Worm (Caenorhabditis elegans) whole organism, late embryonic: Measurements from ENCODE around the gene clc-31.

Experiments used
- ceh-2 ChIP-seq: sonication (generic microtip); optimal IDR thresholded peaks from 2 replicates; lab custom pipeline; 2016; ENCODE audit warnings: missing genotype, missing genetic modification characterization, missing compliant biosample characterization
- ceh-22 ChIP-seq: sonication (generic microtip); optimal IDR thresholded peaks from 2 replicates; lab custom pipeline; 2017; ENCODE audit warnings: missing biosample characterization, missing genetic modification characterization
- ceh-31 ChIP-seq: sonication (generic microtip); optimal IDR thresholded peaks from 2 replicates; lab custom pipeline; 2016; ENCODE audit warnings: missing genetic modification characterization, missing compliant biosample characterization
- ceh-34 ChIP-seq: sonication (generic microtip); optimal IDR thresholded peaks from 2 replicates; lab custom pipeline; 2016; ENCODE audit warnings: mild to moderate bottlenecking, missing genetic modification characterization, missing compliant biosample characterization
- ceh-45 ChIP-seq: fragments of 200-800 bp; sonication (Bioruptor generic); IDR thresholded peaks from 2 replicates; pipeline ENCODE4 v1.3.6; 2022; ENCODE audit warnings: missing genetic modification reagents, missing genetic modification characterization, missing compliant biosample characterization
- ceh-9 ChIP-seq: sonication (generic microtip); optimal IDR thresholded peaks from 2 replicates; lab custom pipeline; 2016; ENCODE audit warnings: mild to moderate bottlenecking, missing genetic modification characterization, inconsistent platforms, missing compliant biosample characterization
- dve-1 ChIP-seq: sonication (generic microtip); optimal IDR thresholded peaks from 2 replicates; lab custom pipeline; 2017; ENCODE audit warnings: antibody characterized with exemption, mild to moderate bottlenecking, missing genetic modification characterization, missing compliant biosample characterization
- elt-2 ChIP-seq: sonication (generic microtip); optimal IDR thresholded peaks from 2 replicates; lab custom pipeline; 2016; ENCODE audit warnings: missing genetic modification reagents, missing genetic modification characterization, missing compliant biosample characterization
- eyg-1 ChIP-seq: sonication (generic microtip); optimal IDR thresholded peaks from 2 replicates; lab custom pipeline; 2016; ENCODE audit warnings: missing genotype, missing genetic modification characterization, missing compliant biosample characterization
- gmeb-2 ChIP-seq: sonication (generic microtip); optimal IDR thresholded peaks from 2 replicates; lab custom pipeline; 2016; ENCODE audit warnings: missing genetic modification characterization, inconsistent platforms, missing compliant biosample characterization
- hlh-13 ChIP-seq: fragments of 200-800 bp; sonication (Bioruptor generic); optimal IDR thresholded peaks from 2 replicates; lab custom pipeline; 2018; ENCODE audit warnings: mild to moderate bottlenecking, missing genetic modification characterization, missing compliant biosample characterization
- hlh-15 ChIP-seq: sonication (generic microtip); optimal IDR thresholded peaks from 2 replicates; lab custom pipeline; 2016; ENCODE audit warnings: missing genetic modification characterization, missing compliant biosample characterization
- hlh-30 ChIP-seq: sonication (generic microtip); optimal IDR thresholded peaks from 2 replicates; lab custom pipeline; 2017; ENCODE audit warnings: antibody characterized with exemption, missing genetic modification characterization, missing compliant biosample characterization; ENCODE audit not compliant: insufficient read depth
- hlh-6 ChIP-seq: sonication (generic microtip); optimal IDR thresholded peaks from 2 replicates; lab custom pipeline; 2016; ENCODE audit warnings: missing genotype, missing genetic modification characterization, missing compliant biosample characterization
- lin-11 ChIP-seq: fragments of 200-800 bp; sonication (Bioruptor generic); optimal IDR thresholded peaks from 2 replicates; lab custom pipeline; 2018; ENCODE audit warnings: mild to moderate bottlenecking, missing genetic modification characterization, missing compliant biosample characterization
- mec-3 ChIP-seq: sonication (generic microtip); optimal IDR thresholded peaks from 2 replicates; lab custom pipeline; 2016; ENCODE audit warnings: borderline replicate concordance, missing genetic modification characterization, missing compliant biosample characterization
- nfya-1 ChIP-seq: sonication (generic microtip); optimal IDR thresholded peaks from 2 replicates; lab custom pipeline; 2017; ENCODE audit warnings: missing genetic modification characterization, mild to moderate bottlenecking, missing compliant biosample characterization, antibody characterized with exemption, moderate library complexity
- nhr-232 ChIP-seq: sonication (generic microtip); optimal IDR thresholded peaks from 2 replicates; lab custom pipeline; 2016; ENCODE audit warnings: missing genetic modification characterization, missing compliant biosample characterization
- npax-4 ChIP-seq: sonication (generic microtip); optimal IDR thresholded peaks from 2 replicates; lab custom pipeline; 2016; ENCODE audit warnings: missing genetic modification characterization, missing compliant biosample characterization
- pag-3 ChIP-seq: sonication (generic microtip); optimal IDR thresholded peaks from 2 replicates; lab custom pipeline; 2016; ENCODE audit warnings: missing compliant biosample characterization, missing genetic modification characterization, borderline replicate concordance
- pat-9 ChIP-seq: fragments of 200-800 bp; sonication (Bioruptor generic); optimal IDR thresholded peaks from 2 replicates; lab custom pipeline; 2018; ENCODE audit warnings: mild to moderate bottlenecking, missing genetic modification characterization, moderate library complexity, missing compliant biosample characterization
- pax-1 ChIP-seq: fragments of 150-350 bp; optimal IDR thresholded peaks from 2 replicates; lab custom pipeline; 2014; ENCODE audit warnings: missing biosample characterization, missing genetic modification characterization
- pqm-1 ChIP-seq: sonication (generic microtip); optimal IDR thresholded peaks from 2 replicates; lab custom pipeline; 2016; ENCODE audit warnings: missing genetic modification characterization, missing compliant biosample characterization
- ref-2 ChIP-seq: sonication (generic microtip); optimal IDR thresholded peaks from 2 replicates; lab custom pipeline; 2016; ENCODE audit warnings: missing genetic modification characterization, missing compliant biosample characterization
- rnt-1 ChIP-seq: sonication (generic microtip); optimal IDR thresholded peaks from 2 replicates; lab custom pipeline; 2016; ENCODE audit warnings: missing genetic modification characterization, missing compliant biosample characterization
- sox-2 ChIP-seq: fragments of 200-800 bp; sonication (Bioruptor generic); IDR thresholded peaks from 2 replicates; pipeline ENCODE4 v1.3.6; 2022; ENCODE audit warnings: missing genetic modification reagents, missing genetic modification characterization, missing compliant biosample characterization
- sox-4 ChIP-seq: sonication (generic microtip); optimal IDR thresholded peaks from 2 replicates; lab custom pipeline; 2017; ENCODE audit warnings: mild to moderate bottlenecking, missing genetic modification characterization, inconsistent platforms, missing compliant biosample characterization
- tbx-2 ChIP-seq: sonication (generic microtip); optimal IDR thresholded peaks from 2 replicates; lab custom pipeline; 2016; ENCODE audit warnings: missing genetic modification characterization, missing compliant biosample characterization
- tbx-7 ChIP-seq: sonication (generic microtip); optimal IDR thresholded peaks from 2 replicates; lab custom pipeline; 2016; ENCODE audit warnings: missing genotype, missing genetic modification characterization, missing compliant biosample characterization
- ttx-3 ChIP-seq: sonication (generic microtip); optimal IDR thresholded peaks from 2 replicates; lab custom pipeline; 2016; ENCODE audit warnings: missing genetic modification reagents, missing genetic modification characterization, missing compliant biosample characterization
- unc-42 ChIP-seq: sonication (generic microtip); optimal IDR thresholded peaks from 2 replicates; lab custom pipeline; 2016; ENCODE audit warnings: missing genotype, missing genetic modification characterization, missing compliant biosample characterization
- unc-55 ChIP-seq: sonication (generic microtip); optimal IDR thresholded peaks from 2 replicates; lab custom pipeline; 2017; ENCODE audit warnings: missing biosample characterization, missing genetic modification reagents, missing genetic modification characterization
- unc-86 ChIP-seq: sonication (generic microtip); optimal IDR thresholded peaks from 2 replicates; lab custom pipeline; 2016; ENCODE audit warnings: missing genetic modification characterization, missing compliant biosample characterization

Gene clc-31

ce11 chrII:334828-335227 lies 5.5 kb upstream of the clc-31 start:
- no peak for TF ChIP-seq unc-55 (GFP tag; lab: Kevin White, UChicago)
- no peak for TF ChIP-seq ceh-22
- no peak for TF ChIP-seq gmeb-2 (tag; lab: Kevin White, UChicago)
- TF ChIP-seq hlh-13 = no peak
- TF ChIP-seq elt-2 (tag; lab: Kevin White, UChicago) = no peak
- no peak for TF ChIP-seq lin-11 (tag; lab: Kevin White, UChicago)
- TF ChIP-seq pat-9 (tag; lab: Kevin White, UChicago) = no peak
- TF ChIP-seq pax-1 = no peak
- no peak for TF ChIP-seq nfya-1 (tag; lab: Kevin White, UChicago)
- no peak for TF ChIP-seq ref-2 (tag; lab: Kevin White, UChicago)
- TF ChIP-seq pqm-1 (tag; lab: Kevin White, UChicago) = no peak
- TF ChIP-seq dve-1 (tag; lab: Kevin White, UChicago) = no peak
- no peak for TF ChIP-seq ceh-34 (tag; lab: Kevin White, UChicago)
- no peak for TF ChIP-seq ceh-2
- TF ChIP-seq sox-2 (GFP tag; lab: Robert Waterston, UW) = no peak
- no peak for TF ChIP-seq hlh-15 (tag; lab: Kevin White, UChicago)
- no peak for TF ChIP-seq ceh-9
- TF ChIP-seq hlh-30 (tag; lab: Kevin White, UChicago) = no peak

ce11 chrII:337233-337832 lies 3.0 kb upstream of the clc-31 start, which contains the start of gene cpn-2:
TSS of gene cpn-2 (plus strand) at chrII:337782.
- TF ChIP-seq nfya-1 (tag; lab: Kevin White, UChicago) (peak; percentile 27), ceh-34 (tag; lab: Kevin White, UChicago) (no peak), eyg-1 (tag; lab: Kevin White, UChicago) (no peak), mec-3 (no peak), ceh-31 (tag; lab: Kevin White, UChicago) (no peak)

DNA sequence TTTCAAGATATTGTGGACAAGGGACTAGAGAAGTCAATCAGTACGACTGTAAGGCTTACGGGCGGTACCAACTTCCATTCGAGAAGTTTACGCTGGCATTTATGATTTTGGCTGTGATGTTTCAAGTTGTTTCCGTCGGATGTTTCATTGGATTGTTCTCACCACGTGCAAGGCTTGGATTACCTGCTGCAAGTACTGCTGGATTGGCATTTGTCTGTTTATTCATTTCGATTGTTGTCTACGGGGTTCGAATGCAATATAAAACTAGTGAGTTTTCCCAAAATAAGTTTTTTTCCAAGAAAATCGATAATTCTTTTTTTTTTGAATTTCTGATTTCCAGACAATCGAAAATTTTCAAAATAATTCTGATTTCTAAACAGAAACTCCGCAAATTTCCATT lies 390 bp downstream of the clc-31 start:
- TF ChIP-seq ceh-45 (no peak), nhr-232 (no peak), npax-4 (no peak), rnt-1 (tag; lab: Kevin White, UChicago) (no peak), hlh-15 (tag; lab: Kevin White, UChicago) (no peak), tbx-7 (tag; lab: Kevin White, UChicago) (no peak), tbx-2 (tag; lab: Kevin White, UChicago) (no peak), sox-4 (tag; lab: Kevin White, UChicago) (no peak), unc-86 (tag; lab: Kevin White, UChicago) (no peak), hlh-6 (tag; lab: Kevin White, UChicago) (no peak), lin-11 (tag; lab: Kevin White, UChicago) (no peak), pag-3 (tag; lab: Kevin White, UChicago) (no peak), unc-55 (GFP tag; lab: Kevin White, UChicago) (no peak), ttx-3 (tag; lab: Kevin White, UChicago) (no peak)

DNA sequence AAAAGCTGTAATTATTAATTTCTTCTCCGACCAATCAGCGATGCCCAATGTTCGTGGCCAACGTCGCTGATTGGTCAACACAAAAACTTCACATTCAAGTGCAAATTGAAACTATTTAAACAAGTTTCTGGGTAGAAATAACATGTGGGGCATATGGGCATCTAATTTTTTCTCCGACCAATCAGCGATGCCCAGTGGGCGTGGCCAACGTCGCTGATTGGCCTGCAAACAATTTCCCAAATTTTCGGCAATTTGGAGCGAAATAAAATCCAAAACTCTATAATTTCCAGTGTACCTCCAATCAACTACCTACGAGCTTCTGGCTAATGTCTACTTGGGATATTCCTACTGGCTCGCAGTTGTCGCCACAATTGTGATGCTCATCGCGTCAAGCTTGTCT lies 958 bp downstream of the clc-31 start:
- no peak for TF ChIP-seq ceh-9
- TF ChIP-seq nfya-1 (tag; lab: Kevin White, UChicago) = peak; percentile 98

ce11 chrII:347734-348133 lies 7.4 kb downstream of the clc-31 start, which contains the start of gene D1069.3:
TSS of gene D1069.3 (minus strand) at chrII:347891.
- TF ChIP-seq unc-42 = peak; percentile 79
- no peak for TF ChIP-seq rnt-1 (tag; lab: Kevin White, UChicago)
- peak; percentile 11 for TF ChIP-seq nfya-1 (tag; lab: Kevin White, UChicago)
